Worm (Caenorhabditis elegans): ENCODE results near the gene rsd-2.

DNA sequence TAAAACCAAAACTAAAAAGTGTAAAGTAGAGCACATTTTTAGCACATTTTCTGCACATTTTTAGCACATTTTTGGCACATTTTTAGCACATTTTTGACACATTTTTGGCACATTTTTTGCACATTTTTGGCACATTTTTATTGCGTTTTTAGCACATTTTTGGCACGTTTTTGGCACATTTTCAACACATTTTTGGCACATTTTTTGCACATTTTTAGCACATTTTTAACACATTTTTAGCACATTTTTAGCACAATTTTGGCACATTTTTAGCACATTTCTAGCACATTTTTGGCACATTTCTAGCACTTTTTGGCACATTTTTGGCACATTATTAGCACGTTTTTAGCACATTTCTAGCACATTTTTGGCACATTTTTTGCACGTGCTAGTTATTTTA is 35.6 kb upstream of the rsd-2 start:
- TF ChIP-seq fkh-10 (GFP tag; optimal IDR thresholded peaks at IDR 0.05) (no peak), pha-4 (tag; optimal IDR thresholded peaks at IDR 0.05) (no peak), ceh-18 (tag; optimal IDR thresholded peaks at IDR 0.05) (no peak), pros-1 (tag; optimal IDR thresholded peaks at IDR 0.05) (no peak), ceh-22 (tag; optimal IDR thresholded peaks at IDR 0.05) (no peak)

Measured in whole organism, late embryonic.